Worm (Caenorhabditis elegans) whole organism, young adult: ENCODE results near the gene Y4C6B.2.

Experiments
- B0035.1 ChIP-seq: sonication (generic microtip); optimal IDR thresholded peaks from 2 replicates; lab custom pipeline; 2016; ENCODE audit warnings: missing genetic modification characterization, mild to moderate bottlenecking, missing compliant biosample characterization, missing genotype, missing genetic modification reagents
- F37B4.10 ChIP-seq: fragments of 200-800 bp; sonication (Bioruptor generic); IDR thresholded peaks from 2 replicates; pipeline ENCODE4 v1.3.6; 2022; ENCODE audit warnings: missing genetic modification characterization, missing compliant biosample characterization
- F57A8.1 ChIP-seq: fragments of 200-800 bp; sonication (Bioruptor generic); optimal IDR thresholded peaks from 2 replicates; lab custom pipeline; 2018; ENCODE audit warnings: mild to moderate bottlenecking, missing genetic modification characterization, moderate library complexity, missing compliant biosample characterization
- Y56A3A.18 ChIP-seq: fragments of 200-800 bp; sonication (Bioruptor generic); IDR thresholded peaks from 2 replicates; pipeline ENCODE4 v1.3.6; 2022; ENCODE audit warnings: missing genetic modification reagents, missing genetic modification characterization, missing compliant biosample characterization
- ama-1 ChIP-seq, 3 experiments: fragments of 150-350 bp in 1 of 3; sonication (generic microtip) in 2 of 3; optimal IDR thresholded peaks; 2 replicates each; lab custom pipeline; 2014 to 2018; ENCODE audit warnings: missing biosample characterization in 2 of 3, missing genetic modification characterization in 2 of 3, missing genetic modification reagents in 2 of 3
- dox-1 ChIP-seq: fragments of 200-800 bp; sonication (Bioruptor generic); IDR thresholded peaks from 2 replicates; pipeline ENCODE4 v1.3.6; 2022; ENCODE audit warnings: missing genetic modification reagents, missing genetic modification characterization, missing compliant biosample characterization
- nfya-1 ChIP-seq: sonication (generic microtip); optimal IDR thresholded peaks from 2 replicates; lab custom pipeline; 2017; ENCODE audit warnings: antibody characterized with exemption, missing compliant biosample characterization, missing genetic modification characterization, borderline replicate concordance; ENCODE audit not compliant: insufficient read depth
- nhr-179 ChIP-seq: sonication (generic microtip); optimal IDR thresholded peaks from 2 replicates; lab custom pipeline; 2016; ENCODE audit warnings: mild to moderate bottlenecking, missing genetic modification characterization, missing compliant biosample characterization
- pha-4 ChIP-seq: fragments of 150-350 bp; sonication (generic microtip); optimal IDR thresholded peaks from 2 replicates; lab custom pipeline; 2014; ENCODE audit warnings: missing biosample characterization, missing genetic modification reagents, missing genetic modification characterization
- sea-2 ChIP-seq: fragments of 200-800 bp; sonication (Bioruptor generic); IDR thresholded peaks from 2 replicates; pipeline ENCODE4 v1.3.6; 2022; ENCODE audit warnings: missing genetic modification characterization, missing compliant biosample characterization
- ztf-22 ChIP-seq: fragments of 200-800 bp; sonication (Bioruptor generic); optimal IDR thresholded peaks from 2 replicates; lab custom pipeline; 2018; ENCODE audit warnings: mild to moderate bottlenecking, missing genetic modification characterization, moderate library complexity, missing compliant biosample characterization

- TF ChIP-seq F37B4.10 (GFP tag; lab: Robert Waterston, UW) = no peak
- no peak for TF ChIP-seq dox-1 (GFP tag; lab: Robert Waterston, UW)
- no peak for TF ChIP-seq pha-4
- TF ChIP-seq nhr-179 = no peak
- no peak for TF ChIP-seq ztf-22 (GFP tag; lab: Kevin White, UChicago)
- no peak for TF ChIP-seq F57A8.1 (GFP tag; lab: Kevin White, UChicago)
- TF ChIP-seq B0035.1 (tag; lab: Kevin White, UChicago) = no peak
- no peak for TF ChIP-seq Y56A3A.18 (GFP tag; lab: Robert Waterston, UW)
- TF ChIP-seq sea-2 (GFP tag; lab: Robert Waterston, UW) = no peak
- TF ChIP-seq ama-1 (optimal IDR thresholded peaks at IDR 0.05; lab: Kevin White, UChicago) = no peak
- no peak for TF ChIP-seq ama-1 (GFP tag; optimal IDR thresholded peaks at IDR 0.05; lab: Kevin White, UChicago)
- TF ChIP-seq nfya-1 (tag; lab: Kevin White, UChicago) = no peak
Measured at ce11 chrIV:5326144-5326543, 13.2 kb upstream of the Y4C6B.2 start, which contains the start of gene Y4C6B.4.
